Fruit fly (Drosophila melanogaster): ENCODE data around the gene CG43759.

DNA sequence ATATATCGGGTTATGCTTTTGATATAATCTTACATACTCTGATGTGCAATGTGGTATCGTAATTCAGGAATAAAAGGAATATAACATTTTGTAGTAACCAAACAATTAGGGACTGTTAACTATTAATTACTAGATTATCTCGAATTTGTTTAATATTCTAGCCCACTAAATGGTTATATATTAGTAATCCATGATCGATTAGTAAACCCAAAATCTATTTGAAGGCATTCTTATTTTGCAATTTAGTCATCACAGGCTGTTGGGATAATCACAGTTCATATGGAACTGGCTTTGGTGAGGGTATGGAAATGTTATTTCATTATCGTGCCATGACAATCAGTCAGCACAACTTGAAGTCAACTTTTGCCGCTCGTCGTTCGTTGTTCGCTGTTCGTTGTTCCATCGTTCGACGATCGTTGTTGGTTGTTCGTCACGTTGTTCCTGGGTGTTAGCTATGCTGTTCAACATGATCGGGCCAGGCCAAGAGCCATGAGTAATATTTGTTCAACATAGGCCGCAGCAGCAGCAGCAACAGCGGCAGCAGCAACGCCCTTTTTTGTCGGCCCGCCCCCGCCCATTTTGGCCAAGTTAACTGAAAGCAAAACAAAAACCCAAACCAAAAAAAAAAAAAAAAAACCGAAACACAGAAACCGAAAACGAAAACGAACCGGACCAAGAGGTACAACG is 4.3 kb upstream of the CG43759 start:
- TF ChIP-seq CG34367 (tag; optimal IDR thresholded peaks at IDR 0.05) (no peak), fd96Ca (GFP tag; IDR thresholded peaks at IDR 0.05) (peak; percentile 35; the same call in 1 of the 3 replicates), Ets98B (GFP tag; IDR thresholded peaks at IDR 0.05) (peak; percentile 7; the same call in 1 of the 2 replicates), CG12605 (GFP tag; IDR thresholded peaks at IDR 0.05) (peak; percentile 39), CG9948 (tag; optimal IDR thresholded peaks at IDR 0.05) (no peak), EcR (GFP tag; optimal IDR thresholded peaks at IDR 0.05) (peak; percentile 18), CG8159 (tag; optimal IDR thresholded peaks at IDR 0.05) (peak; percentile 37), Pif1B (GFP tag; optimal IDR thresholded peaks at IDR 0.05) (no peak), CG10348 (GFP tag; IDR thresholded peaks at IDR 0.05) (no peak), CG15710 (tag; optimal IDR thresholded peaks at IDR 0.05) (no peak), CG32121 (GFP tag; IDR thresholded peaks at IDR 0.05) (no peak), CG14655 (GFP tag; optimal IDR thresholded peaks at IDR 0.05) (no peak), rn (GFP tag; IDR thresholded peaks at IDR 0.05) (no peak), CG4496 (GFP tag; IDR thresholded peaks at IDR 0.05) (0 out of 3 replicates have a peak, but pooled peaks have one; percentile 26)
